Worm (Caenorhabditis elegans): Measurements from ENCODE around the gene B0507.1.

DNA sequence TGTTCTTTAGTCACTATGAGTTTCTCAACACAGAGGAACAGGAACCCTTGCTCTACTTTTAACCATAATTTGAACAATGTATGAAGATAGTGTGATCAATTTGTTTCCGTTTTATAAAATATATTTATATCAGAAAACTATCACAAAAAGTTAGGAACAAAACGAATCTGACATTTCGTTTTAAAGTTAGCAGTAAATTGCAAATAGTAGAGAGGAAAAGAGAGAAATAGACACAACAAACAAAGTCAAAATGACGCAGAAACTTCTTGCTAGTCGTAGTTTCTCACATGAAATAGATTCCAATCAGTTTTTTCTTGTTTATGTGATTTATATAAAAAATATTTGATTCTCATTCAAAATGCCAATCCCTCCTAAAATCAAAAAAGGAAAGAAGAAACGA lies 47.3 kb upstream of the B0507.1 start, which contains the start of gene ZC196.5:
- no peak for TF ChIP-seq elt-2 (tag; optimal IDR thresholded peaks at IDR 0.05)
- TF ChIP-seq ztf-4 (tag; optimal IDR thresholded peaks at IDR 0.05) = no peak
- no peak for TF ChIP-seq unc-62 (GFP tag; optimal IDR thresholded peaks at IDR 0.05)
- no peak for TF ChIP-seq mdl-1 (tag; optimal IDR thresholded peaks at IDR 0.05)
- TF ChIP-seq mml-1 (tag; optimal IDR thresholded peaks at IDR 0.05) = no peak
- TF ChIP-seq egl-27 (tag; optimal IDR thresholded peaks at IDR 0.05) = no peak
- no peak for TF ChIP-seq ceh-28 (tag; optimal IDR thresholded peaks at IDR 0.05)
- TF ChIP-seq pha-4 (tag; optimal IDR thresholded peaks at IDR 0.05) = no peak
- no peak for TF ChIP-seq hmg-11 (tag; optimal IDR thresholded peaks at IDR 0.05)
- TF ChIP-seq ama-1 (optimal IDR thresholded peaks at IDR 0.05) = no peak
- TF ChIP-seq zag-1 (tag; optimal IDR thresholded peaks at IDR 0.05) = no peak

All from whole organism, L3 larva.